Worm (Caenorhabditis elegans) whole organism, L4 larva: Measurements from ENCODE around the gene pro-3.

Experiments
- F44E2.7 ChIP-seq: fragments of 200-800 bp; sonication (Bioruptor generic); IDR thresholded peaks from 2 replicates; pipeline ENCODE4 v2.1.2; 2022; ENCODE audit warnings: missing genetic modification characterization, missing compliant biosample characterization
- R02D3.7 ChIP-seq: fragments of 150-350 bp; sonication (generic microtip); optimal IDR thresholded peaks from 3 replicates; lab custom pipeline; 2014; ENCODE audit warnings: missing biosample characterization, missing genetic modification characterization
- Y48G9A.11 ChIP-seq: fragments of 200-800 bp; sonication (Bioruptor generic); IDR thresholded peaks from 2 replicates; pipeline ENCODE4 v1.3.6; 2022; ENCODE audit warnings: missing genetic modification reagents, missing genetic modification characterization, missing compliant biosample characterization
- arid-1 ChIP-seq: fragments of 200-800 bp; sonication (Bioruptor generic); conservative IDR thresholded peaks from 2 replicates; pipeline ENCODE4 v1.3.6; 2022; ENCODE audit warnings: missing genetic modification reagents, missing genetic modification characterization, missing compliant biosample characterization
- attf-4 ChIP-seq: sonication (generic microtip); optimal IDR thresholded peaks from 3 replicates; lab custom pipeline; 2017; ENCODE audit warnings: missing biosample characterization, missing genetic modification characterization
- ceh-28 ChIP-seq: fragments of 150-350 bp; optimal IDR thresholded peaks from 2 replicates; lab custom pipeline; 2014; ENCODE audit warnings: missing biosample characterization, missing genetic modification reagents, missing genetic modification characterization
- ceh-44 ChIP-seq: fragments of 200-800 bp; sonication (Bioruptor generic); IDR thresholded peaks from 2 replicates; pipeline ENCODE4 v1.3.6; 2022; ENCODE audit warnings: missing genetic modification reagents, missing genetic modification characterization, missing compliant biosample characterization
- ceh-62 ChIP-seq: sonication (generic microtip); optimal IDR thresholded peaks from 2 replicates; lab custom pipeline; 2017; ENCODE audit warnings: missing biosample characterization, missing genetic modification characterization
- cey-2 ChIP-seq: sonication (generic microtip); optimal IDR thresholded peaks from 3 replicates; lab custom pipeline; 2017; ENCODE audit warnings: missing genetic modification characterization, mild to moderate bottlenecking, missing compliant biosample characterization, antibody characterized with exemption, borderline replicate concordance; ENCODE audit not compliant: insufficient read depth
- daf-8 ChIP-seq: fragments of 200-800 bp; sonication (Bioruptor generic); IDR thresholded peaks from 2 replicates; pipeline ENCODE4 v1.3.6; 2022; ENCODE audit warnings: missing genetic modification characterization, missing compliant biosample characterization
- dmd-9 ChIP-seq: fragments of 200-800 bp; sonication (Bioruptor generic); IDR thresholded peaks from 2 replicates; pipeline ENCODE4 v1.3.6; 2022; ENCODE audit warnings: missing genetic modification reagents, missing genetic modification characterization, missing compliant biosample characterization
- hlh-30 ChIP-seq: sonication (generic microtip); optimal IDR thresholded peaks from 2 replicates; lab custom pipeline; 2017; ENCODE audit warnings: antibody characterized with exemption, mild to moderate bottlenecking, missing genetic modification characterization, missing compliant biosample characterization; ENCODE audit not compliant: insufficient read depth
- lir-3 ChIP-seq: sonication (generic microtip); optimal IDR thresholded peaks from 2 replicates; lab custom pipeline; 2016; ENCODE audit warnings: mild to moderate bottlenecking, missing genetic modification characterization, missing compliant biosample characterization
- mes-2 ChIP-seq: sonication (generic microtip); optimal IDR thresholded peaks from 2 replicates; lab custom pipeline; 2016; ENCODE audit warnings: missing genotype, mild to moderate bottlenecking, missing genetic modification characterization, missing compliant biosample characterization; ENCODE audit not compliant: poor library complexity, severe bottlenecking
- nhr-10 ChIP-seq: fragments of 150-350 bp; optimal IDR thresholded peaks from 2 replicates; lab custom pipeline; 2014; ENCODE audit warnings: missing biosample characterization, missing genetic modification characterization
- nhr-28 ChIP-seq: fragments of 150-350 bp; optimal IDR thresholded peaks from 2 replicates; lab custom pipeline; 2014; ENCODE audit warnings: missing biosample characterization, missing genetic modification characterization
- nhr-48 ChIP-seq: sonication (generic microtip); optimal IDR thresholded peaks from 2 replicates; lab custom pipeline; 2016; ENCODE audit warnings: mild to moderate bottlenecking, missing genetic modification characterization, missing compliant biosample characterization
- saeg-2 ChIP-seq: fragments of 200-800 bp; sonication (Bioruptor generic); IDR thresholded peaks from 2 replicates; pipeline ENCODE4 v1.3.6; 2022; ENCODE audit warnings: missing genetic modification reagents, missing genetic modification characterization, missing compliant biosample characterization
- set-16 ChIP-seq: fragments of 200-800 bp; sonication (Bioruptor generic); IDR thresholded peaks from 2 replicates; pipeline ENCODE4 v1.3.6; 2022; ENCODE audit warnings: missing genetic modification reagents, missing genetic modification characterization, missing compliant biosample characterization
- skn-1 ChIP-seq: fragments of 150-350 bp; optimal IDR thresholded peaks from 2 replicates; lab custom pipeline; 2014; ENCODE audit warnings: missing biosample characterization, missing genetic modification characterization
- unc-62 ChIP-seq, 3 experiments: fragments of 150-350 bp in 1 of 3; sonication (generic microtip); optimal IDR thresholded peaks in 2 of 3; peaks in 1 of 3; 1 replicate in 1 of 3; 2 replicates in 2 of 3; lab custom pipeline; 2014 to 2017; ENCODE audit warnings: missing biosample characterization in 3 of 3, missing genetic modification characterization in 3 of 3, missing genetic modification reagents in 3 of 3, missing genotype in 1 of 3
- zfp-3 ChIP-seq: fragments of 200-800 bp; sonication (Bioruptor generic); conservative IDR thresholded peaks from 2 replicates; pipeline ENCODE4 v1.3.6; 2022; ENCODE audit warnings: missing genetic modification reagents, missing genetic modification characterization, missing compliant biosample characterization

pro-3 gene

ce11 chrV:19116872-19117372 is 1.3 kb downstream of the pro-3 start:
- peak; percentile 84 for TF ChIP-seq ceh-28
- TF ChIP-seq mes-2 (tag; lab: Kevin White, UChicago) = no peak
- TF ChIP-seq attf-4 (tag; lab: Kevin White, UChicago) = no peak
- TF ChIP-seq nhr-28 = no peak

ce11 chrV:19112590-19112989 is 5.6 kb downstream of the pro-3 start:
- peak; percentile 73 for TF ChIP-seq ceh-28
- TF ChIP-seq, all 104 proteins: peak for 1; not testable (repeated sequence) for 103

- TF ChIP-seq hlh-30 (no peak), ceh-28 (peak; percentile 86)
- TF ChIP-seq, all 104 proteins: peak for 1
Measured at ce11 chrV:19107065-19107464, 11.1 kb downstream of the pro-3 start.

ce11 chrV:19101589-19102201 is 16.5 kb downstream of the pro-3 start, which contains the start of gene zhp-4:
TSS of gene zhp-4 (minus strand) at chrV:19101786.
- TF ChIP-seq ceh-28 = peak; percentile 93

- TF ChIP-seq ceh-28 = peak; percentile 32
Measured at ce11 chrV:19100663-19101062, 17.5 kb downstream of the pro-3 start.

ce11 chrV:19100139-19100538 is 18.1 kb downstream of the pro-3 start:
- TF ChIP-seq ceh-28 = peak; percentile 73

- TF ChIP-seq ceh-28 = peak; percentile 91
- TF ChIP-seq unc-62 (GFP tag; optimal IDR thresholded peaks at IDR 0.05 in 1 of 2; lab: Kevin White, UChicago) = peak in 1 of 2 experiments; percentile 16
- no peak for TF ChIP-seq unc-62 (tag; optimal IDR thresholded peaks at IDR 0.05; lab: Kevin White, UChicago)
- no peak for TF ChIP-seq ceh-62 (tag; lab: Kevin White, UChicago)
- no peak for TF ChIP-seq lir-3 (tag; lab: Kevin White, UChicago)
- TF ChIP-seq cey-2 (tag; lab: Kevin White, UChicago) = no peak
- no peak for TF ChIP-seq F44E2.7
- TF ChIP-seq daf-8 = no peak
- TF ChIP-seq dmd-9 (GFP tag; lab: Robert Waterston, UW) = no peak
Measured at ce11 chrV:19099504-19099903, 18.7 kb downstream of the pro-3 start.

ce11 chrV:19094572-19094971 is 23.6 kb downstream of the pro-3 start:
- peak; percentile 92 for TF ChIP-seq Y48G9A.11 (GFP tag; lab: Robert Waterston, UW)

- no peak for TF ChIP-seq R02D3.7
- TF ChIP-seq saeg-2 (GFP tag; lab: Robert Waterston, UW) = no peak
- TF ChIP-seq Y48G9A.11 (GFP tag; lab: Robert Waterston, UW) = 0 out of 2 replicates have a peak, but pooled peaks have one; percentile 38
- 0 out of 2 replicates have a peak, but pooled peaks have one; percentile 64 for TF ChIP-seq F44E2.7
- peak; percentile 64 for TF ChIP-seq set-16
- TF ChIP-seq nhr-10 (tag; lab: Kevin White, UChicago) = no peak
- TF ChIP-seq zfp-3 (GFP tag; lab: Robert Waterston, UW) = no peak
Measured at ce11 chrV:19090885-19091284, 27.3 kb downstream of the pro-3 start.

- TF ChIP-seq nhr-48 (no peak), skn-1 (tag; lab: Kevin White, UChicago) (no peak), ceh-44 (GFP tag; lab: Robert Waterston, UW) (no peak), Y48G9A.11 (GFP tag; lab: Robert Waterston, UW) (no peak), daf-8 (no peak), arid-1 (no peak), saeg-2 (GFP tag; lab: Robert Waterston, UW) (no peak), lir-3 (tag; lab: Kevin White, UChicago) (no peak)
Measured at ce11 chrV:19087426-19087825, 30.8 kb downstream of the pro-3 start, which contains the start of gene nhr-145. TSS of gene nhr-145 (plus strand) at chrV:19087723.
